Fruit fly (Drosophila melanogaster): ENCODE measurements around the gene CG43739.

- TF ChIP-seq CG4328 (GFP tag; optimal IDR thresholded peaks at IDR 0.05) (no peak), CG8478 (optimal IDR thresholded peaks at IDR 0.05) (no peak), CG32532 (GFP tag; IDR thresholded peaks at IDR 0.05) (no peak), usp (GFP tag; optimal IDR thresholded peaks at IDR 0.05) (no peak), gt (GFP tag; IDR thresholded peaks at IDR 0.05) (no peak), CG14710 (tag; optimal IDR thresholded peaks at IDR 0.05) (no peak), run (tag; optimal IDR thresholded peaks at IDR 0.05) (no peak), Mad (GFP tag; optimal IDR thresholded peaks at IDR 0.05) (no peak), toy (GFP tag; IDR thresholded peaks at IDR 0.05) (no peak), Vsx1 (GFP tag; optimal IDR thresholded peaks at IDR 0.05) (no peak), Abd-B (GFP tag; optimal IDR thresholded peaks at IDR 0.05) (no peak), az2 (GFP tag; optimal IDR thresholded peaks at IDR 0.05) (no peak), Bgb (GFP tag; IDR thresholded peaks at IDR 0.05; ENCODE audit: partially characterized antibody) (no peak), so (GFP tag; IDR thresholded peaks at IDR 0.05) (no peak)
Observed at dm6 chr2L:20942206-20942863, 23.6 kb upstream of the CG43739 start.
